Fruit fly (Drosophila melanogaster) whole organism, prepupa: Measurements from ENCODE around the gene CG43740.
A peak's percentile ranks its signal among the peaks of the same experiment; 100 is the strongest.

Experiments
- Blimp-1 ChIP-seq: fragments of 200-800 bp; sonication (Bioruptor generic); optimal IDR thresholded peaks from 3 replicates; lab custom pipeline; 2017; ENCODE audit warnings: missing biosample characterization, missing genetic modification characterization, mild to moderate bottlenecking, moderate library complexity, missing genetic modification reagents
- CG10631 ChIP-seq: fragments of 200-800 bp; sonication (Bioruptor generic); optimal IDR thresholded peaks from 2 replicates; lab custom pipeline; 2016; ENCODE audit warnings: missing biosample characterization, missing genetic modification characterization
- CG11294 ChIP-seq: fragments of 200-800 bp; sonication (Bioruptor generic); IDR thresholded peaks from 2 replicates; pipeline ENCODE4 v1.3.6; 2022; ENCODE audit warnings: missing biosample characterization, missing genetic modification characterization
- CG11762 ChIP-seq: fragments of 200-800 bp; sonication (Bioruptor generic); optimal IDR thresholded peaks from 3 replicates; lab custom pipeline; 2016; ENCODE audit warnings: missing biosample characterization, missing genetic modification characterization; ENCODE audit not compliant: insufficient read depth
- CG11902 ChIP-seq: fragments of 200-800 bp; sonication (Bioruptor generic); optimal IDR thresholded peaks from 3 replicates; lab custom pipeline; 2016; ENCODE audit warnings: missing biosample characterization, missing genetic modification characterization
- CG15336 ChIP-seq: fragments of 200-800 bp; sonication (Bioruptor generic); IDR thresholded peaks from 2 replicates; pipeline ENCODE4 v1.3.6; 2022; ENCODE audit warnings: missing biosample characterization, missing genetic modification characterization
- CG1621 ChIP-seq: fragments of 200-800 bp; sonication (Bioruptor generic); optimal IDR thresholded peaks from 3 replicates; lab custom pipeline; 2018; ENCODE audit warnings: missing biosample characterization, mild to moderate bottlenecking, missing genetic modification characterization
- CG16779 ChIP-seq: fragments of 200-800 bp; sonication (Bioruptor generic); optimal IDR thresholded peaks from 3 replicates; lab custom pipeline; 2017; ENCODE audit warnings: missing biosample characterization, mild to moderate bottlenecking, missing genetic modification characterization
- CG3032 ChIP-seq: fragments of 200-800 bp; optimal IDR thresholded peaks from 2 replicates; lab custom pipeline; 2019; ENCODE audit warnings: missing biosample characterization, mild to moderate bottlenecking, missing genetic modification characterization, moderate library complexity
- CG31627 ChIP-seq: fragments of 200-800 bp; sonication (Bioruptor generic); optimal IDR thresholded peaks from 3 replicates; lab custom pipeline; 2016; ENCODE audit warnings: missing biosample characterization, missing genetic modification characterization
- CG32006 ChIP-seq: fragments of 200-800 bp; sonication (Bioruptor generic); optimal IDR thresholded peaks from 3 replicates; lab custom pipeline; 2017; ENCODE audit warnings: missing biosample characterization, mild to moderate bottlenecking, missing genetic modification characterization
- CG3919 ChIP-seq: fragments of 200-800 bp; sonication (Bioruptor generic); optimal IDR thresholded peaks from 3 replicates; lab custom pipeline; 2016; ENCODE audit warnings: missing biosample characterization, missing genetic modification characterization
- CG4318 ChIP-seq: fragments of 200-800 bp; sonication (Bioruptor generic); optimal IDR thresholded peaks from 3 replicates; lab custom pipeline; 2017; ENCODE audit warnings: missing biosample characterization, mild to moderate bottlenecking, missing genetic modification characterization
- CG6276 ChIP-seq: fragments of 200-800 bp; sonication (Bioruptor generic); optimal IDR thresholded peaks from 2 replicates; lab custom pipeline; 2017; ENCODE audit warnings: missing biosample characterization, mild to moderate bottlenecking, missing genetic modification characterization
- CG6792 ChIP-seq: fragments of 200-800 bp; sonication (Bioruptor generic); optimal IDR thresholded peaks from 3 replicates; lab custom pipeline; 2016; ENCODE audit warnings: missing biosample characterization, missing genetic modification characterization
- CG6808 ChIP-seq: fragments of 200-800 bp; sonication (Bioruptor generic); optimal IDR thresholded peaks from 3 replicates; lab custom pipeline; 2017; ENCODE audit warnings: missing biosample characterization, missing genetic modification characterization, mild to moderate bottlenecking, moderate library complexity, missing genetic modification reagents
- CG6854 ChIP-seq: fragments of 200-800 bp; sonication (Bioruptor generic); optimal IDR thresholded peaks from 2 replicates; lab custom pipeline; 2017; ENCODE audit warnings: missing biosample characterization, mild to moderate bottlenecking, missing genetic modification characterization
- CG7368 ChIP-seq: fragments of 200-800 bp; sonication (Bioruptor generic); optimal IDR thresholded peaks from 3 replicates; lab custom pipeline; 2016; ENCODE audit warnings: missing biosample characterization, missing genetic modification characterization
- CG8119 ChIP-seq: fragments of 200-800 bp; sonication (Bioruptor generic); IDR thresholded peaks from 3 replicates; pipeline ENCODE4 v1.3.6; 2022; ENCODE audit warnings: missing biosample characterization, missing genetic modification characterization
- CG8632 ChIP-seq: fragments of 200-800 bp; sonication (Bioruptor generic); optimal IDR thresholded peaks from 3 replicates; lab custom pipeline; 2016; ENCODE audit warnings: missing biosample characterization, missing genetic modification characterization
- CG9139 ChIP-seq: fragments of 200-800 bp; sonication (Bioruptor generic); optimal IDR thresholded peaks from 3 replicates; lab custom pipeline; 2017; ENCODE audit warnings: missing biosample characterization, mild to moderate bottlenecking, missing genetic modification characterization
- Eip78C ChIP-seq: fragments of 200-800 bp; sonication (Bioruptor generic); peaks from one replicate; lab custom pipeline; 2016; ENCODE audit warnings: missing biosample characterization, missing genetic modification characterization
- Eip93F ChIP-seq: fragments of 200-800 bp; sonication (Bioruptor generic); optimal IDR thresholded peaks from 2 replicates; lab custom pipeline; 2016; ENCODE audit warnings: missing biosample characterization, mild to moderate bottlenecking, missing genetic modification characterization
- Ets21C ChIP-seq: fragments of 200-800 bp; sonication (Bioruptor generic); optimal IDR thresholded peaks from 3 replicates; lab custom pipeline; 2016; ENCODE audit warnings: missing biosample characterization, missing genetic modification characterization
- Ets96B ChIP-seq: fragments of 200-800 bp; optimal IDR thresholded peaks from 2 replicates; lab custom pipeline; 2019; ENCODE audit warnings: missing biosample characterization, mild to moderate bottlenecking, missing genetic modification characterization, moderate library complexity
- Gug ChIP-seq: fragments of 200-800 bp; sonication (Bioruptor generic); IDR thresholded peaks from 2 replicates; pipeline ENCODE4 v1.3.6; 2022; ENCODE audit warnings: missing biosample characterization, missing genetic modification characterization
- Hr38 ChIP-seq: sonication (Bioruptor generic); optimal IDR thresholded peaks from 2 replicates; lab custom pipeline; 2016; ENCODE audit warnings: missing biosample characterization, missing genetic modification characterization
- Hr39 ChIP-seq: fragments of 200-800 bp; sonication (Bioruptor generic); optimal IDR thresholded peaks from 2 replicates; lab custom pipeline; 2016; ENCODE audit warnings: missing biosample characterization, missing genetic modification characterization
- Hr4 ChIP-seq: fragments of 200-800 bp; sonication (Bioruptor generic); optimal IDR thresholded peaks from 3 replicates; lab custom pipeline; 2016; ENCODE audit warnings: missing biosample characterization, missing genetic modification characterization
- Lpt ChIP-seq: fragments of 200-800 bp; sonication (Bioruptor generic); optimal IDR thresholded peaks from 3 replicates; lab custom pipeline; 2016; ENCODE audit warnings: missing biosample characterization, missing genetic modification characterization
- Met ChIP-seq: fragments of 200-800 bp; sonication (Bioruptor generic); optimal IDR thresholded peaks from 3 replicates; lab custom pipeline; 2016; ENCODE audit warnings: missing biosample characterization, missing genetic modification characterization
- OdsH ChIP-seq: fragments of 200-800 bp; sonication (Bioruptor generic); optimal IDR thresholded peaks from 3 replicates; lab custom pipeline; 2016; ENCODE audit warnings: missing biosample characterization, missing genetic modification characterization
- Smox ChIP-seq: fragments of 200-800 bp; sonication (Bioruptor generic); optimal IDR thresholded peaks from 3 replicates; lab custom pipeline; 2016; ENCODE audit warnings: missing biosample characterization, missing genetic modification characterization
- Sox14 ChIP-seq: fragments of 200-800 bp; sonication (Bioruptor generic); optimal IDR thresholded peaks from 3 replicates; lab custom pipeline; 2016; ENCODE audit warnings: missing biosample characterization, missing genetic modification characterization
- Sox15 ChIP-seq: fragments of 200-800 bp; sonication (Bioruptor generic); optimal IDR thresholded peaks from 3 replicates; lab custom pipeline; 2016; ENCODE audit warnings: missing biosample characterization, missing genetic modification characterization
- achi ChIP-seq: fragments of 200-800 bp; sonication (Bioruptor generic); optimal IDR thresholded peaks from 3 replicates; lab custom pipeline; 2016; ENCODE audit warnings: missing biosample characterization, missing genetic modification characterization
- acj6 ChIP-seq: fragments of 200-800 bp; sonication (Bioruptor generic); optimal IDR thresholded peaks from 3 replicates; lab custom pipeline; 2016; ENCODE audit warnings: missing biosample characterization, missing genetic modification characterization
- cyc ChIP-seq: fragments of 200-800 bp; sonication (Bioruptor generic); optimal IDR thresholded peaks from 3 replicates; lab custom pipeline; 2016; ENCODE audit warnings: missing biosample characterization, missing genetic modification characterization
- dsx ChIP-seq: fragments of 200-800 bp; optimal IDR thresholded peaks from 3 replicates; lab custom pipeline; 2019; ENCODE audit warnings: missing biosample characterization, mild to moderate bottlenecking, missing genetic modification characterization, moderate library complexity; ENCODE audit not compliant: poor library complexity, severe bottlenecking
- eg ChIP-seq: fragments of 200-800 bp; sonication (Bioruptor generic); IDR thresholded peaks from 3 replicates; pipeline ENCODE4 v1.3.6; 2022; ENCODE audit warnings: missing biosample characterization, missing genetic modification characterization
- esn ChIP-seq: fragments of 200-800 bp; sonication (Bioruptor generic); optimal IDR thresholded peaks from 2 replicates; lab custom pipeline; 2016; ENCODE audit warnings: missing biosample characterization, mild to moderate bottlenecking, missing genetic modification characterization, moderate library complexity
- fd59A ChIP-seq: fragments of 200-800 bp; sonication (Bioruptor generic); optimal IDR thresholded peaks from 2 replicates; lab custom pipeline; 2017; ENCODE audit warnings: missing biosample characterization, mild to moderate bottlenecking, missing genetic modification characterization, missing genetic modification reagents
- fd85E ChIP-seq: fragments of 200-800 bp; sonication (Bioruptor generic); optimal IDR thresholded peaks from 3 replicates; lab custom pipeline; 2016; ENCODE audit warnings: missing biosample characterization, missing genetic modification characterization
- fkh ChIP-seq: fragments of 200-800 bp; sonication (Bioruptor generic); optimal IDR thresholded peaks from 3 replicates; lab custom pipeline; 2017; ENCODE audit warnings: missing biosample characterization, mild to moderate bottlenecking, missing genetic modification characterization, moderate library complexity
- lz ChIP-seq: fragments of 200-800 bp; sonication (Bioruptor generic); optimal IDR thresholded peaks from 3 replicates; lab custom pipeline; 2016; ENCODE audit warnings: missing biosample characterization, missing genetic modification characterization
- pdm3 ChIP-seq: fragments of 200-800 bp; sonication (Bioruptor generic); optimal IDR thresholded peaks from 3 replicates; lab custom pipeline; 2016; ENCODE audit warnings: missing biosample characterization, missing genetic modification characterization
- spab ChIP-seq: fragments of 200-800 bp; sonication (Bioruptor generic); optimal IDR thresholded peaks from 2 replicates; lab custom pipeline; 2017; ENCODE audit warnings: missing biosample characterization, mild to moderate bottlenecking, missing genetic modification characterization, missing genetic modification reagents
- ss ChIP-seq, 2 experiments: fragments of 200-800 bp; sonication (Bioruptor generic); optimal IDR thresholded peaks; 2 replicates in 1 of 2; 3 replicates in 1 of 2; lab custom pipeline; 2017 to 2018; ENCODE audit warnings: mild to moderate bottlenecking in 2 of 2, missing biosample characterization in 2 of 2, missing genetic modification characterization in 2 of 2, moderate library complexity in 1 of 2
- svp ChIP-seq: fragments of 200-800 bp; sonication (Bioruptor generic); peaks from one replicate; lab custom pipeline; 2016; ENCODE audit warnings: missing biosample characterization, missing genetic modification characterization
- topi ChIP-seq: fragments of 200-800 bp; sonication (Bioruptor generic); optimal IDR thresholded peaks from 3 replicates; lab custom pipeline; 2016; ENCODE audit warnings: missing biosample characterization, missing genetic modification characterization
- vri ChIP-seq: fragments of 200-800 bp; sonication (Bioruptor generic); optimal IDR thresholded peaks from 3 replicates; lab custom pipeline; 2016; ENCODE audit warnings: missing biosample characterization, mild to moderate bottlenecking, missing genetic modification characterization

The CG43740 gene

dm6 chrX:10362557-10363366 lies 29.3 kb downstream of the CG43740 start:
- TF ChIP-seq CG16779 = no peak
- TF ChIP-seq CG8632 = peak; percentile 3
- TF ChIP-seq CG4318 (GFP tag; lab: Kevin White, UChicago) = no peak
- TF ChIP-seq OdsH (GFP tag; lab: Kevin White, UChicago) = peak; percentile 28
- TF ChIP-seq CG8119 = no peak
- TF ChIP-seq vri (GFP tag; lab: Kevin White, UChicago) = no peak
- peak; percentile 48; the same call in 1 of the 3 replicates for TF ChIP-seq eg (GFP tag; lab: Robert Waterston, UW)
- TF ChIP-seq esn (GFP tag; lab: Kevin White, UChicago) = peak; percentile 67
- TF ChIP-seq CG15336 (GFP tag; lab: Robert Waterston, UW) = 0 out of 2 replicates have a peak, but pooled peaks have one; percentile 35
- TF ChIP-seq CG10631 (GFP tag; lab: Kevin White, UChicago) = peak; percentile 19
- no peak for TF ChIP-seq fkh (GFP tag; lab: Kevin White, UChicago)
- no peak for TF ChIP-seq spab
- TF ChIP-seq CG11902 (GFP tag; lab: Kevin White, UChicago) = no peak
- no peak for TF ChIP-seq CG11294 (GFP tag; lab: Robert Waterston, UW)
- peak; percentile 35 for TF ChIP-seq lz (GFP tag; lab: Kevin White, UChicago)
- TF ChIP-seq Eip78C = peak; percentile 84
- peak; percentile 38 for TF ChIP-seq CG31627 (GFP tag; lab: Kevin White, UChicago)
- TF ChIP-seq Met (GFP tag; lab: Kevin White, UChicago) = peak; percentile 57
- TF ChIP-seq CG7368 (GFP tag; lab: Kevin White, UChicago) = peak; percentile 1
- peak; percentile 59 for TF ChIP-seq Hr39 (GFP tag; lab: Kevin White, UChicago)
- no peak for TF ChIP-seq fd59A (GFP tag; lab: Kevin White, UChicago)
- no peak for TF ChIP-seq dsx (GFP tag; lab: Kevin White, UChicago)
- TF ChIP-seq CG9139 (GFP tag; lab: Kevin White, UChicago) = no peak
- peak; percentile 47 for TF ChIP-seq Smox (GFP tag; lab: Kevin White, UChicago)
- no peak for TF ChIP-seq CG6792
- TF ChIP-seq cyc = peak; percentile 22
- TF ChIP-seq CG6276 = peak; percentile 4
- no peak for TF ChIP-seq CG1621
- no peak for TF ChIP-seq Eip93F
- TF ChIP-seq CG3919 (GFP tag; lab: Kevin White, UChicago) = peak; percentile 35
- TF ChIP-seq Ets96B = no peak
- TF ChIP-seq CG6808 (GFP tag; lab: Kevin White, UChicago) = no peak
- no peak for TF ChIP-seq CG3032 (tag; lab: Kevin White, UChicago)
- TF ChIP-seq CG11762 = no peak
- TF ChIP-seq topi = peak; percentile 31
- peak; percentile 47 for TF ChIP-seq pdm3 (GFP tag; lab: Kevin White, UChicago)
- peak; percentile 37 for TF ChIP-seq acj6 (GFP tag; lab: Kevin White, UChicago)
- peak; percentile 26 for TF ChIP-seq Sox14 (GFP tag; lab: Kevin White, UChicago)
- no peak for TF ChIP-seq Gug (GFP tag; lab: Robert Waterston, UW)
- TF ChIP-seq Lpt (GFP tag; lab: Kevin White, UChicago) = no peak
- TF ChIP-seq achi = peak; percentile 32
- TF ChIP-seq ss (GFP tag; optimal IDR thresholded peaks at IDR 0.05; lab: Kevin White, UChicago) = no peak
- no peak for TF ChIP-seq Hr38 (GFP tag; lab: Kevin White, UChicago)
- peak; percentile 77 for TF ChIP-seq svp (GFP tag; lab: Kevin White, UChicago)
- TF ChIP-seq Hr4 (GFP tag; lab: Kevin White, UChicago) = peak; percentile 27
- TF ChIP-seq Sox15 (GFP tag; lab: Kevin White, UChicago) = no peak
- TF ChIP-seq Ets21C = no peak
- peak; percentile 61 for TF ChIP-seq CG32006 (GFP tag; lab: Kevin White, UChicago)
- TF ChIP-seq CG6854 (GFP tag; lab: Kevin White, UChicago) = no peak
- no peak for TF ChIP-seq fd85E (GFP tag; lab: Kevin White, UChicago)
- no peak for TF ChIP-seq Blimp-1 (GFP tag; lab: Kevin White, UChicago)
